Worm (Caenorhabditis elegans) whole organism, early embryonic: ENCODE measurements around the gene ard-1.

ENCODE experiments used
- ama-1 ChIP-seq: fragments of 150-350 bp; optimal IDR thresholded peaks from 2 replicates; lab custom pipeline; 2014
- flt-1 ChIP-seq: fragments of 200-800 bp; sonication (Bioruptor generic); IDR thresholded peaks from 2 replicates; pipeline ENCODE4 v1.3.6; 2022; ENCODE audit warnings: missing genetic modification characterization, missing compliant biosample characterization
- scrt-1 ChIP-seq: fragments of 200-800 bp; sonication (Bioruptor generic); IDR thresholded peaks from 2 replicates; pipeline ENCODE4 v1.3.6; 2022; ENCODE audit warnings: missing genetic modification characterization, missing compliant biosample characterization

DNA sequence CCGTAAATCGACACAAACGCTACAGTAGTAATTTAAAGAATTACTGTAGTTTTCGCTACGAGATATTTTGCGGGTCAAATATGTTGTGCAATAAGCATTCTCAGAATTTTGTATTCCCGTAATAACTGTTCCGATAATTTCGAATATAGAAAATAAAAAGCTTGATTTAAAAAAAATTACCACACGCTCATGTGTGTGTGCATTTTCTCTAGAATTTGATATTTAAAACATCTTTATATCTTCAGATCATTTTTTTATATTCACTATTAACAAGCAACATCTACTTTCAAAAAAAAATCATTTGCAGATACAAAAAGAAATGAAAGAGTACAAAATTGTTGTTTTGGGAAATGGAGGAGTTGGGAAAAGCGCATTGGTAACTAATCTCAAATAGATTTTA, 45.9 kb downstream of the ard-1 start, which contains the start of gene rap-3:
- TF ChIP-seq flt-1, result no peak
- no peak for TF ChIP-seq ama-1 (lab: Kevin White, UChicago)
- TF ChIP-seq scrt-1, result no peak
